Fruit fly (Drosophila melanogaster) whole organism, embryonic: ENCODE measurements around the gene CG6168.

Experiments used
- CG10366 ChIP-seq: fragments of 200-800 bp; sonication (Bioruptor generic); IDR thresholded peaks from 2 replicates; pipeline ENCODE4 v1.3.6; 2022; ENCODE audit warnings: missing biosample characterization, missing genetic modification characterization
- CG10654 ChIP-seq: fragments of 200-800 bp; sonication (Bioruptor generic); optimal IDR thresholded peaks from 2 replicates; lab custom pipeline; 2016; ENCODE audit warnings: missing biosample characterization, missing genetic modification characterization
- CG12071 ChIP-seq: fragments of 200-800 bp; sonication (Bioruptor generic); optimal IDR thresholded peaks from 3 replicates; lab custom pipeline; 2018; ENCODE audit warnings: missing biosample characterization, mild to moderate bottlenecking, missing genetic modification characterization
- CG12236 ChIP-seq: fragments of 200-800 bp; sonication (Bioruptor generic); optimal IDR thresholded peaks from 2 replicates; lab custom pipeline; 2016; ENCODE audit warnings: missing biosample characterization, missing genetic modification characterization
- CG14014 ChIP-seq: fragments of 200-800 bp; sonication (Bioruptor generic); IDR thresholded peaks from 2 replicates; pipeline ENCODE4 v1.3.6; 2022; ENCODE audit warnings: missing biosample characterization, missing genetic modification characterization
- CG14050 ChIP-seq: fragments of 200-800 bp; sonication (Bioruptor generic); IDR thresholded peaks from 3 replicates; pipeline ENCODE4 v1.3.6; 2022; ENCODE audit warnings: missing biosample characterization, missing genetic modification characterization
- CG15479 ChIP-seq: fragments of 200-800 bp; sonication (Bioruptor generic); optimal IDR thresholded peaks from 3 replicates; lab custom pipeline; 2019; ENCODE audit warnings: missing biosample characterization, mild to moderate bottlenecking, missing genetic modification characterization, moderate library complexity
- CG17912 ChIP-seq: fragments of 200-800 bp; sonication (Bioruptor generic); optimal IDR thresholded peaks from 2 replicates; lab custom pipeline; 2018; ENCODE audit warnings: missing biosample characterization, mild to moderate bottlenecking, missing genetic modification characterization
- CG1792 ChIP-seq: fragments of 200-800 bp; sonication (Bioruptor generic); optimal IDR thresholded peaks from 2 replicates; lab custom pipeline; 2016; ENCODE audit warnings: missing biosample characterization, missing genetic modification characterization
- CG18262 ChIP-seq: fragments of 200-800 bp; optimal IDR thresholded peaks from 3 replicates; lab custom pipeline; 2019; ENCODE audit warnings: missing biosample characterization, mild to moderate bottlenecking, missing genetic modification characterization, moderate library complexity
- CG2202 ChIP-seq: fragments of 200-800 bp; sonication (Bioruptor generic); optimal IDR thresholded peaks from 2 replicates; lab custom pipeline; 2018; ENCODE audit warnings: missing biosample characterization, mild to moderate bottlenecking, missing genetic modification characterization
- CG30020 ChIP-seq: fragments of 200-800 bp; optimal IDR thresholded peaks from 2 replicates; lab custom pipeline; 2019; ENCODE audit warnings: missing biosample characterization, mild to moderate bottlenecking, missing genetic modification characterization, moderate library complexity
- CG4404 ChIP-seq: fragments of 200-800 bp; sonication (Bioruptor generic); IDR thresholded peaks from 2 replicates; pipeline ENCODE4 v1.3.6; 2022; ENCODE audit warnings: missing biosample characterization, missing genetic modification characterization
- CG5180 ChIP-seq: fragments of 200-800 bp; sonication (Bioruptor generic); optimal IDR thresholded peaks from 3 replicates; lab custom pipeline; 2017; ENCODE audit warnings: missing biosample characterization, missing genetic modification characterization, mild to moderate bottlenecking, moderate library complexity, missing genetic modification reagents
- CG6654 ChIP-seq: fragments of 200-800 bp; sonication (Bioruptor generic); optimal IDR thresholded peaks from 2 replicates; lab custom pipeline; 2017; ENCODE audit warnings: missing biosample characterization, mild to moderate bottlenecking, missing genetic modification characterization
- CG8478 ChIP-seq: fragments of >200 bp; optimal IDR thresholded peaks from 2 replicates; lab custom pipeline; 2018
- CG8765 ChIP-seq: fragments of 200-800 bp; sonication (Bioruptor generic); IDR thresholded peaks from 2 replicates; pipeline ENCODE4 v1.3.6; 2022; ENCODE audit warnings: missing biosample characterization, missing genetic modification characterization
- CG8924 ChIP-seq: fragments of 200-800 bp; optimal IDR thresholded peaks from 3 replicates; lab custom pipeline; 2019; ENCODE audit warnings: missing biosample characterization, mild to moderate bottlenecking, missing genetic modification characterization, moderate library complexity
- CG9437 ChIP-seq: fragments of 200-800 bp; sonication (Bioruptor generic); optimal IDR thresholded peaks from 2 replicates; lab custom pipeline; 2018; ENCODE audit warnings: missing biosample characterization, mild to moderate bottlenecking, missing genetic modification characterization
- Doc2 ChIP-seq: fragments of 200-800 bp; sonication (Bioruptor generic); IDR thresholded peaks from 2 replicates; pipeline ENCODE4 v1.3.6; 2022; ENCODE audit warnings: missing biosample characterization, missing genetic modification characterization
- Elba2 ChIP-seq: fragments of 200-800 bp; sonication (Bioruptor generic); optimal IDR thresholded peaks from 3 replicates; lab custom pipeline; 2016; ENCODE audit warnings: missing biosample characterization, missing genetic modification characterization
- Gug ChIP-seq: fragments of 200-800 bp; sonication (Bioruptor generic); IDR thresholded peaks from 4 replicates; pipeline ENCODE4 v1.3.6; 2022; ENCODE audit warnings: missing biosample characterization, missing genetic modification characterization
- HmgD ChIP-seq: fragments of 200-800 bp; sonication (Bioruptor generic); optimal IDR thresholded peaks from 3 replicates; lab custom pipeline; 2016; ENCODE audit warnings: missing biosample characterization, missing genetic modification characterization
- Nf-YA ChIP-seq: fragments of 200-800 bp; sonication (Bioruptor generic); IDR thresholded peaks from 2 replicates; pipeline ENCODE4 v1.3.6; 2022; ENCODE audit warnings: missing biosample characterization, missing genetic modification characterization
- Oaz ChIP-seq: fragments of 200-800 bp; sonication (Bioruptor generic); IDR thresholded peaks from 2 replicates; pipeline ENCODE4 v1.3.6; 2022; ENCODE audit warnings: missing biosample characterization, missing genetic modification characterization
- ab ChIP-seq: fragments of 200-800 bp; sonication (Bioruptor generic); optimal IDR thresholded peaks from 2 replicates; lab custom pipeline; 2016; ENCODE audit warnings: missing biosample characterization, missing genetic modification characterization
- ash1 ChIP-seq: fragments of 200-800 bp; sonication (Bioruptor generic); optimal IDR thresholded peaks from 2 replicates; lab custom pipeline; 2018; ENCODE audit warnings: missing biosample characterization, mild to moderate bottlenecking, missing genetic modification characterization
- bcd ChIP-seq: fragments of 200-800 bp; sonication (Bioruptor generic); optimal IDR thresholded peaks from 2 replicates; lab custom pipeline; 2017; ENCODE audit warnings: missing biosample characterization, mild to moderate bottlenecking, missing genetic modification characterization
- chinmo ChIP-seq: fragments of 200-800 bp; sonication (Bioruptor generic); IDR thresholded peaks from 4 replicates; pipeline ENCODE4 v1.3.6; 2022; ENCODE audit warnings: missing biosample characterization, missing genetic modification characterization; ENCODE audit not compliant: partially characterized antibody
- dimm ChIP-seq: fragments of 200-800 bp; sonication (Bioruptor generic); IDR thresholded peaks from 2 replicates; pipeline ENCODE4 v1.3.6; 2022; ENCODE audit warnings: missing biosample characterization, missing genetic modification characterization
- dmrt99B ChIP-seq: fragments of 200-800 bp; sonication (Bioruptor generic); optimal IDR thresholded peaks from 2 replicates; lab custom pipeline; 2018; ENCODE audit warnings: missing biosample characterization, mild to moderate bottlenecking, missing genetic modification characterization, moderate library complexity
- ems ChIP-seq: fragments of 200-800 bp; sonication (Bioruptor generic); optimal IDR thresholded peaks from 3 replicates; lab custom pipeline; 2016; ENCODE audit warnings: missing biosample characterization, missing genetic modification characterization
- fu2 ChIP-seq: fragments of 200-800 bp; sonication (Bioruptor generic); optimal IDR thresholded peaks from 2 replicates; lab custom pipeline; 2016; ENCODE audit warnings: missing biosample characterization, missing genetic modification characterization
- gro ChIP-seq: fragments of 200-800 bp; sonication (Bioruptor generic); optimal IDR thresholded peaks from 2 replicates; lab custom pipeline; 2016; ENCODE audit warnings: missing biosample characterization, missing genetic modification characterization
- jigr1 ChIP-seq: fragments of 200-800 bp; sonication (Bioruptor generic); IDR thresholded peaks from 3 replicates; pipeline ENCODE4 v1.3.6; 2022; ENCODE audit warnings: missing biosample characterization, missing genetic modification characterization
- jumu ChIP-seq: fragments of 200-800 bp; sonication (Bioruptor generic); optimal IDR thresholded peaks from 3 replicates; lab custom pipeline; 2016; ENCODE audit warnings: missing biosample characterization, missing genetic modification characterization
- nerfin-1 ChIP-seq: fragments of 200-800 bp; sonication (Bioruptor generic); optimal IDR thresholded peaks from 3 replicates; lab custom pipeline; 2019; ENCODE audit warnings: missing biosample characterization, mild to moderate bottlenecking, missing genetic modification characterization, moderate library complexity
- nmo ChIP-seq: fragments of 200-800 bp; sonication (Bioruptor generic); optimal IDR thresholded peaks from 2 replicates; lab custom pipeline; 2018; ENCODE audit warnings: missing biosample characterization, mild to moderate bottlenecking, missing genetic modification characterization, moderate library complexity
- nom ChIP-seq: fragments of 200-800 bp; sonication (Bioruptor generic); optimal IDR thresholded peaks from 2 replicates; lab custom pipeline; 2017; ENCODE audit warnings: missing biosample characterization, missing genetic modification characterization, mild to moderate bottlenecking, moderate library complexity, missing genetic modification reagents
- otp ChIP-seq: fragments of 200-800 bp; sonication (Bioruptor generic); IDR thresholded peaks from 3 replicates; pipeline ENCODE4, ENCODE4 v1.3.6; 2022; ENCODE audit warnings: missing biosample characterization, missing genetic modification characterization
- pfk ChIP-seq: fragments of 200-800 bp; sonication (Bioruptor generic); optimal IDR thresholded peaks from 2 replicates; lab custom pipeline; 2018; ENCODE audit warnings: missing biosample characterization, mild to moderate bottlenecking, missing genetic modification characterization, moderate library complexity
- repo ChIP-seq: fragments of 200-800 bp; sonication (Bioruptor generic); optimal IDR thresholded peaks from 2 replicates; lab custom pipeline; 2016; ENCODE audit warnings: missing biosample characterization, missing genetic modification characterization
- schlank ChIP-seq: fragments of 200-800 bp; sonication (Bioruptor generic); optimal IDR thresholded peaks from 2 replicates; lab custom pipeline; 2018; ENCODE audit warnings: missing biosample characterization, mild to moderate bottlenecking, missing genetic modification characterization
- sens-2 ChIP-seq: fragments of 200-800 bp; sonication (Bioruptor generic); IDR thresholded peaks from 2 replicates; pipeline ENCODE4 v1.3.6; 2022; ENCODE audit warnings: missing biosample characterization, missing genetic modification characterization
- sim ChIP-seq: fragments of 200-800 bp; sonication (Bioruptor generic); IDR thresholded peaks from 2 replicates; pipeline ENCODE4 v1.3.6; 2022; ENCODE audit warnings: missing biosample characterization, missing genetic modification characterization
- so ChIP-seq: fragments of 200-800 bp; sonication (Bioruptor generic); IDR thresholded peaks from 3 replicates; pipeline ENCODE4 v1.3.6; 2022; ENCODE audit warnings: missing biosample characterization, missing genetic modification characterization
- sob ChIP-seq: fragments of 200-800 bp; sonication (Bioruptor generic); IDR thresholded peaks from 2 replicates; pipeline ENCODE4 v1.3.6; 2022; ENCODE audit warnings: missing biosample characterization, missing genetic modification characterization
- tgo ChIP-seq: fragments of 200-800 bp; sonication (Bioruptor generic); IDR thresholded peaks from 3 replicates; pipeline ENCODE4 v1.3.6; 2022; ENCODE audit warnings: missing biosample characterization, missing genetic modification characterization
- twi ChIP-seq: fragments of 200-800 bp; optimal IDR thresholded peaks from 2 replicates; lab custom pipeline; 2019; ENCODE audit warnings: missing biosample characterization, mild to moderate bottlenecking, missing genetic modification characterization, moderate library complexity
- z ChIP-seq: fragments of 200-800 bp; sonication (Bioruptor generic); IDR thresholded peaks from 3 replicates; pipeline ENCODE4 v1.3.6; 2022; ENCODE audit warnings: missing biosample characterization, missing genetic modification characterization
- zen2 ChIP-seq: fragments of 200-800 bp; sonication (Bioruptor generic); IDR thresholded peaks from 3 replicates; pipeline ENCODE4 v1.3.6; 2022; ENCODE audit warnings: missing biosample characterization, missing genetic modification characterization; ENCODE audit not compliant: partially characterized antibody

Gene CG6168

dm6 chr3L:11296150-11296800 is 25.2 kb downstream of the CG6168 start (continued):
- TF ChIP-seq schlank (tag; lab: Kevin White, UChicago), result no peak
- TF ChIP-seq Elba2 (GFP tag; lab: Kevin White, UChicago), result no peak
- peak; percentile 84 for TF ChIP-seq CG5180 (GFP tag; lab: Kevin White, UChicago)
- TF ChIP-seq CG10654 (GFP tag; lab: Kevin White, UChicago), result peak; percentile 60
- TF ChIP-seq ash1 (GFP tag; lab: Kevin White, UChicago), result no peak
- TF ChIP-seq fu2, result peak; percentile 72
- TF ChIP-seq CG1792, result peak; percentile 24
- no peak for TF ChIP-seq pfk (GFP tag; lab: Kevin White, UChicago)
- peak; percentile 83; the same call in 1 of the 3 replicates for TF ChIP-seq so (GFP tag; lab: Robert Waterston, UW)
- TF ChIP-seq CG4404 (GFP tag; lab: Robert Waterston, UW), result no peak; the same call in 1 of the 2 replicates
- no peak for TF ChIP-seq CG8478 (lab: Kevin White, UChicago)
- peak; percentile 48 for TF ChIP-seq gro (GFP tag; lab: Kevin White, UChicago)
- no peak for TF ChIP-seq repo (GFP tag; lab: Kevin White, UChicago)
- peak; percentile 97 for TF ChIP-seq nmo (GFP tag; lab: Kevin White, UChicago)
- TF ChIP-seq CG15479 (GFP tag; lab: Kevin White, UChicago), result no peak
- peak; percentile 94 for TF ChIP-seq dmrt99B (tag; lab: Kevin White, UChicago)
- 0 out of 2 replicates have a peak, but pooled peaks have one; percentile 26 for TF ChIP-seq sim (GFP tag; lab: Robert Waterston, UW)
- TF ChIP-seq sob, result peak; percentile 44; the same call in 1 of the 2 replicates
- TF ChIP-seq chinmo (GFP tag; lab: Robert Waterston, UW), result peak; percentile 67; the same call in 1 of the 4 replicates
- peak; percentile 49; the same call in 1 of the 2 replicates for TF ChIP-seq sens-2 (GFP tag; lab: Robert Waterston, UW)
- peak; percentile 53 for TF ChIP-seq ab (GFP tag; lab: Kevin White, UChicago)
- TF ChIP-seq CG2202 (tag; lab: Kevin White, UChicago), result peak; percentile 69
- no peak for TF ChIP-seq Doc2 (GFP tag; lab: Robert Waterston, UW)
- peak; percentile 95 for TF ChIP-seq CG9437 (GFP tag; lab: Kevin White, UChicago)
- TF ChIP-seq CG30020, result peak; percentile 73
- no peak for TF ChIP-seq z (GFP tag; lab: Robert Waterston, UW)
- no peak; the same call in 2 of the 4 replicates for TF ChIP-seq Gug (GFP tag; lab: Robert Waterston, UW)
- peak; percentile 69 for TF ChIP-seq CG10366 (GFP tag; lab: Robert Waterston, UW)
- peak; percentile 66 for TF ChIP-seq CG12236 (GFP tag; lab: Kevin White, UChicago)
- peak; percentile 78 for TF ChIP-seq otp (GFP tag; lab: Robert Waterston, UW)
- no peak for TF ChIP-seq CG8765 (GFP tag; lab: Robert Waterston, UW)
- peak; percentile 71 for TF ChIP-seq nom (GFP tag; lab: Kevin White, UChicago)
- peak; percentile 74 for TF ChIP-seq ems (GFP tag; lab: Kevin White, UChicago)
- peak; percentile 85 for TF ChIP-seq twi (tag; lab: Kevin White, UChicago)
- TF ChIP-seq CG18262 (tag; lab: Kevin White, UChicago), result peak; percentile 97
- peak; percentile 84 for TF ChIP-seq CG6654 (GFP tag; lab: Kevin White, UChicago)
- peak; percentile 26; the same call in 2 of the 3 replicates for TF ChIP-seq CG14050 (GFP tag; lab: Robert Waterston, UW)
- peak; percentile 38; the same call in 1 of the 2 replicates for TF ChIP-seq Nf-YA
- TF ChIP-seq CG14014 (GFP tag; lab: Robert Waterston, UW), result peak; percentile 71
- TF ChIP-seq jumu (GFP tag; lab: Kevin White, UChicago), result peak; percentile 68
- TF ChIP-seq zen2 (GFP tag; lab: Robert Waterston, UW), result no peak
- TF ChIP-seq CG12071 (GFP tag; lab: Kevin White, UChicago), result no peak
- no peak for TF ChIP-seq dimm (GFP tag; lab: Robert Waterston, UW)
- TF ChIP-seq CG17912, result no peak
- TF ChIP-seq nerfin-1 (tag; lab: Kevin White, UChicago), result peak; percentile 88
- peak; percentile 93 for TF ChIP-seq CG8924
- TF ChIP-seq jigr1 (GFP tag; lab: Robert Waterston, UW), result peak; percentile 77; the same call in 1 of the 3 replicates
- peak; percentile 94 for TF ChIP-seq bcd (GFP tag; lab: Kevin White, UChicago)
- TF ChIP-seq tgo (GFP tag; lab: Robert Waterston, UW), result peak; percentile 72
- no peak for TF ChIP-seq HmgD (GFP tag; lab: Kevin White, UChicago)
- peak; percentile 53 for TF ChIP-seq Oaz (GFP tag; lab: Robert Waterston, UW)
